Fruit fly (Drosophila melanogaster) S2 (cell line): Measurements from ENCODE around the gene Npc2b.

Experiments used
- CG8478 ChIP-seq: fragments of >200 bp; optimal IDR thresholded peaks from 2 replicates; lab custom pipeline; 2018
- CTCF ChIP-seq, 2 experiments: fragments of >200 bp; optimal IDR thresholded peaks; 2 replicates each; lab custom pipeline; 2018

DNA sequence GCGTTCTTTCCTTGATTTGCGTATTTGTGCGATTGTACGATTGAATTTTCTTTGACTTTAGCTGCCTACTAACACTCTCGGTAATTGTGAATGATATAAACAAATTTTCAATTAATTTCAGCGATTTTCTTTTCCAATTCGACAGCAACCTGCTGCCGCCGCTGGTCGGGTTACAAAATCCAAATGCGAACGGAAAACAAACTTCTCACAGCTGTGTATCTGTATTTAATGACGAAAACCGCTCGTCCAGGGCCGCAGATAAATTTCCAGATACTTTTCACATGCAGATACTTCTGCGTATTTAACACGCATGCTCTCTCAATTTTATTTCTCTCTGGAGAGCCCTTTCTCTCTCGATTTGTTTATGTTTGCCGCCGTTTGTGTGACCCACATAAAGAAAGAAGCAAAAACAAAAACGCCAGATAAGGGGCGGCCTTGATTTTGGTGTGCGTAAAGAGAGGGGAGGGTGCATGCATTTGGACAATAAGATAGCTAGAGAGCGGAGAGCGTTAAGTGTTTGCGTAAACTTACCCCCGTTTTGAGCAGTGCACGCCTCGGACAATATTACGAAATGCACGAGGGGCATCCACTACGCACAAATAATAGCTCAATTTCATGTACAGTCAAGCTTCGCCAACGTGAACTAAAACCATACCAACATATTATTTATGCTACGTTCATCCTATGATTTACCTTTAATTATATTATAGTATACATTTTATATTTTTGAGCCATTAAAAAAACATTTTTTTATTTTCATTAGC, 19.0 kb downstream of the Npc2b start, which contains the start of gene CG12402:
- no peak for TF ChIP-seq CG8478
- TF ChIP-seq CTCF (optimal IDR thresholded peaks at IDR 0.05; lab: Kevin White, UChicago): no peak
